Fruit fly (Drosophila melanogaster): ENCODE measurements around the gene CG15628.

dm6 chr2L:4797643-4798042 is 23.9 kb upstream of the CG15628 start:
- TF ChIP-seq Crg-1 (GFP tag; optimal IDR thresholded peaks at IDR 0.05) (no peak), CG33017 (tag; optimal IDR thresholded peaks at IDR 0.05) (no peak), ovo (GFP tag; optimal IDR thresholded peaks at IDR 0.05) (no peak), CG11617 (GFP tag; optimal IDR thresholded peaks at IDR 0.05) (no peak), CG7101 (tag; optimal IDR thresholded peaks at IDR 0.05) (no peak), tj (GFP tag; optimal IDR thresholded peaks at IDR 0.05) (no peak), Clk (GFP tag; optimal IDR thresholded peaks at IDR 0.05) (no peak), CG12768 (GFP tag; optimal IDR thresholded peaks at IDR 0.05) (no peak), CG7045 (GFP tag; optimal IDR thresholded peaks at IDR 0.05) (no peak), CG1620 (GFP tag; optimal IDR thresholded peaks at IDR 0.05) (no peak), CG5204 (GFP tag; optimal IDR thresholded peaks at IDR 0.05) (no peak), cic (GFP tag; optimal IDR thresholded peaks at IDR 0.05) (no peak), Mnt (GFP tag; optimal IDR thresholded peaks at IDR 0.05) (no peak), kay (GFP tag; ENCODE audit: borderline replicate concordance) (no peak)

Measured in whole organism, adult.